Fruit fly (Drosophila melanogaster): ENCODE measurements around the gene noc.
A peak's percentile ranks its signal among the peaks of the same experiment; 100 is the strongest.

Gene noc

DNA sequence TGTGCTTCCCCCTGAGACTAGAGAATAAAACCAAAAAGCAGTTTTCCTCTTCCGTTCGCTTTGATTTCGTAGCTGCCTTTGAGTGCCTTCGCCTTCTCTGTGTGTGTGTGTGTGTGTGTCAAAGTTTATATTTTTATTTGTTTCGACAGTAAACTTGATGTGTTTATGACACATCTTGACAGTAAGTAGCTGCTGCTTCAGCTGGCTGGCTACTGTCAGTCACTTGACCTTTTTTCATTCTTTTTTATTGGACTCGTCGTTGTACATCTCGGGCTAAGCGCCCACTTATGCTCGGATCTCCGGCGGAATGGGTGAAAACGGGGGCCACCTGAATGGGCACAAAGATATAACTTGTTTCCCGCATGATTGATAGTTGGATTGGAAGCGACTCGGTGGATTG is 33.8 kb upstream of the noc start:
- TF ChIP-seq Vsx1 (GFP tag; optimal IDR thresholded peaks at IDR 0.05) (peak; percentile 40), Hr78 (GFP tag; optimal IDR thresholded peaks at IDR 0.05) (peak in 1 of 2 experiments; percentile 85), kah (GFP tag; optimal IDR thresholded peaks at IDR 0.05) (no peak), CG2199 (GFP tag; IDR thresholded peaks at IDR 0.05) (0 out of 3 replicates have a peak, but pooled peaks have one; percentile 31), oc (tag; optimal IDR thresholded peaks at IDR 0.05) (peak; percentile 62), kni (GFP tag; optimal IDR thresholded peaks at IDR 0.05) (peak; percentile 22), H2.0 (GFP tag; IDR thresholded peaks at IDR 0.05) (no peak), lov (optimal IDR thresholded peaks at IDR 0.05) (no peak), lov (GFP tag; IDR thresholded peaks at IDR 0.05) (0 out of 3 replicates have a peak, but pooled peaks have one; percentile 31), bowl (GFP tag; IDR thresholded peaks at IDR 0.05) (peak; percentile 35; the same call in 1 of the 2 replicates), NK7.1 (GFP tag; optimal IDR thresholded peaks at IDR 0.05) (no peak), CTCF (GFP tag; optimal IDR thresholded peaks at IDR 0.05) (no peak), CG33213 (GFP tag; optimal IDR thresholded peaks at IDR 0.05) (no peak), hbn (GFP tag; IDR thresholded peaks at IDR 0.05; ENCODE audit: partially characterized antibody) (no peak), Med (GFP tag) (peak; percentile 52), sr (GFP tag; IDR thresholded peaks at IDR 0.05) (0 out of 3 replicates have a peak, but pooled peaks have one; percentile 46), Abd-B (GFP tag; optimal IDR thresholded peaks at IDR 0.05) (peak; percentile 34), hth (optimal IDR thresholded peaks at IDR 0.05) (peak; percentile 67), odd (GFP tag; optimal IDR thresholded peaks at IDR 0.05) (peak; percentile 3), cg (GFP tag; optimal IDR thresholded peaks at IDR 0.05) (peak; percentile 38), CG10267 (tag; optimal IDR thresholded peaks at IDR 0.05) (no peak), ftz-f1 (GFP tag; optimal IDR thresholded peaks at IDR 0.05) (no peak), tin (GFP tag; optimal IDR thresholded peaks at IDR 0.05) (no peak), Antp (GFP tag; optimal IDR thresholded peaks at IDR 0.05) (no peak), CG10543 (GFP tag; optimal IDR thresholded peaks at IDR 0.05) (peak; percentile 18), CG11247 (GFP tag; IDR thresholded peaks at IDR 0.05) (no peak), abd-A (tag; optimal IDR thresholded peaks at IDR 0.05) (peak; percentile 67), CG12769 (tag; optimal IDR thresholded peaks at IDR 0.05) (peak; percentile 34), dysf (GFP tag; IDR thresholded peaks at IDR 0.05) (no peak), CG4328 (GFP tag; optimal IDR thresholded peaks at IDR 0.05) (peak; percentile 22)

DNA sequence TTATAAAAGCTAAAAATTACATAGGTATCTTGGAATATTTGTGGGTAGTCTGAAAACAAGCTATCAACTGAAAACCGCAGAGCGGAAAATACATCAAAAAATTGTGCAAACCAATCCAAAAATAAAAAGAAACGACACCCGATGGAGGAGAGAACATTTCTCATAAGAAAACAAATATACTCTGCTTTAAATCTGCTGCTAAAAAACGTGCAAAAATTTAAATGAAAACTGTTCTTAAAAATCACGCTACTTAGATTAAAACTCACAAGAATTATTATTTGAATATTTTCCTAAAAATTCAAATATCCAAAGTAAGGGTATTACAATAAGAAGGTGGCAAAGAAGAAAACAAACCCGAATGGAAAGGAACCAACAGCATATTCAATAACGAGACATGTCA is 33.2 kb upstream of the noc start:
- TF ChIP-seq tap (tag; optimal IDR thresholded peaks at IDR 0.05) = peak; percentile 56
- TF ChIP-seq grau (tag; optimal IDR thresholded peaks at IDR 0.05) = peak; percentile 33
- TF ChIP-seq Xrp1 (GFP tag; IDR thresholded peaks at IDR 0.05) = 0 out of 2 replicates have a peak, but pooled peaks have one; percentile 17
- TF ChIP-seq CG12299 (tag; optimal IDR thresholded peaks at IDR 0.05) = no peak
- peak; percentile 97 for TF ChIP-seq D19A (tag; optimal IDR thresholded peaks at IDR 0.05)
- TF ChIP-seq CG30403 (GFP tag; optimal IDR thresholded peaks at IDR 0.05) = peak; percentile 25
- TF ChIP-seq lmd (GFP tag; IDR thresholded peaks at IDR 0.05) = peak; percentile 48; the same call in 1 of the 2 replicates
- peak; percentile 36; the same call in 1 of the 2 replicates for TF ChIP-seq CG6689 (GFP tag; IDR thresholded peaks at IDR 0.05)
- peak; percentile 21 for TF ChIP-seq CG14710 (tag; optimal IDR thresholded peaks at IDR 0.05)
- TF ChIP-seq trem (tag; optimal IDR thresholded peaks at IDR 0.05) = peak; percentile 21
- TF ChIP-seq crp (GFP tag; optimal IDR thresholded peaks at IDR 0.05) = no peak
- TF ChIP-seq dpn (GFP tag; optimal IDR thresholded peaks at IDR 0.05) = peak in 1 of 2 experiments; percentile 28
- TF ChIP-seq CG3838 (GFP tag; optimal IDR thresholded peaks at IDR 0.05) = no peak
- TF ChIP-seq CG17385 (GFP tag; optimal IDR thresholded peaks at IDR 0.05) = no peak
- peak; percentile 18; the same call in 1 of the 2 replicates for TF ChIP-seq CG3847 (GFP tag; IDR thresholded peaks at IDR 0.05)
- peak; percentile 3 for TF ChIP-seq CG8359 (GFP tag; optimal IDR thresholded peaks at IDR 0.05; ENCODE audit: borderline replicate concordance)
- peak; percentile 47 for TF ChIP-seq CG10366 (GFP tag; IDR thresholded peaks at IDR 0.05)
- peak; percentile 22; the same call in 1 of the 3 replicates for TF ChIP-seq zfh1 (GFP tag; IDR thresholded peaks at IDR 0.05)
- TF ChIP-seq CG1602 (GFP tag; optimal IDR thresholded peaks at IDR 0.05) = no peak
- peak; percentile 56 for TF ChIP-seq CG15269 (tag; optimal IDR thresholded peaks at IDR 0.05)
- peak; percentile 28 for TF ChIP-seq lab (GFP tag; optimal IDR thresholded peaks at IDR 0.05)
- peak; percentile 68 for TF ChIP-seq CG11504 (tag; optimal IDR thresholded peaks at IDR 0.05)

Data from whole organism, embryonic.